Fruit fly (Drosophila melanogaster): ENCODE measurements around the gene Cpsf100.

DNA sequence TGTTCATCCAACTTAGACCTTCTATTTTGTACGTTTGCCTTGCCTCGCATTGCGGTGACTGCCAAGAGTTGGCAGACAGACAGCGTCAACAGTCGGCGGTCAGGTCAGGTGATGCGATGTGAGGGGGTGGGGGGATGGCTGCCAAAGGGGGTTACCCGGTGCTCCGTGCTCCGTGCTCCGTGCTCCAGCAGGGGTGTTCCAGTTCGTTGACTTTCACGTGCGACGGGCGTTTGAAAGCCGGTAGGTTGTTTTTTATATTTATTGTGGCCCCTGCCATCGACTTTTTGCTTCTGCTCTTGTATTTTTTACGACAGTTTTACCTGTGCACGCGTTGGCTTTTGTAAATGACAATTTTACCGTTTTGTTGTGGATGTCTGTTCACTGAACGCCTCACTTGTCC lies 47.7 kb downstream of the Cpsf100 start:
- TF ChIP-seq CG7101 (tag; optimal IDR thresholded peaks at IDR 0.05) (no peak), Mnt (GFP tag; optimal IDR thresholded peaks at IDR 0.05) (no peak)
